Fruit fly (Drosophila melanogaster) whole organism, embryonic: ENCODE data around the gene Wdr59.

Source experiments
- Ada2b ChIP-seq: fragments of 200-800 bp; sonication (Bioruptor generic); IDR thresholded peaks from 2 replicates; pipeline ENCODE4 v1.3.6; 2022; ENCODE audit warnings: missing biosample characterization, missing genetic modification characterization
- Aef1 ChIP-seq: fragments of 200-800 bp; sonication (Bioruptor generic); IDR thresholded peaks from 3 replicates; pipeline ENCODE4 v1.3.6; 2022; ENCODE audit warnings: missing biosample characterization, missing genetic modification characterization
- Asciz ChIP-seq: fragments of 200-800 bp; sonication (Bioruptor generic); optimal IDR thresholded peaks from 2 replicates; lab custom pipeline; 2017; ENCODE audit warnings: missing biosample characterization, mild to moderate bottlenecking, missing genetic modification characterization, missing genetic modification reagents
- CG13123 ChIP-seq: fragments of 200-800 bp; sonication (Bioruptor generic); optimal IDR thresholded peaks from 2 replicates; lab custom pipeline; 2016; ENCODE audit warnings: missing biosample characterization, missing genetic modification characterization
- CG14860 ChIP-seq: fragments of 200-800 bp; sonication (Bioruptor generic); IDR thresholded peaks from 3 replicates; pipeline ENCODE4 v1.3.6; 2022; ENCODE audit warnings: missing biosample characterization, missing genetic modification characterization; ENCODE audit not compliant: partially characterized antibody
- CG14965 ChIP-seq: fragments of 200-800 bp; sonication (Bioruptor generic); optimal IDR thresholded peaks from 2 replicates; lab custom pipeline; 2016; ENCODE audit warnings: missing biosample characterization, missing genetic modification characterization, borderline replicate concordance
- CG1647 ChIP-seq: fragments of 200-800 bp; sonication (Bioruptor generic); optimal IDR thresholded peaks from 3 replicates; lab custom pipeline; 2016; ENCODE audit warnings: missing biosample characterization, missing genetic modification characterization
- CG17359 ChIP-seq: fragments of 200-800 bp; sonication (Bioruptor generic); optimal IDR thresholded peaks from 3 replicates; lab custom pipeline; 2018; ENCODE audit warnings: missing biosample characterization, mild to moderate bottlenecking, missing genetic modification characterization, moderate library complexity
- CG17385 ChIP-seq: fragments of 200-800 bp; sonication (Bioruptor generic); optimal IDR thresholded peaks from 3 replicates; lab custom pipeline; 2018; ENCODE audit warnings: missing biosample characterization, mild to moderate bottlenecking, missing genetic modification characterization
- CG31441 ChIP-seq: fragments of 200-800 bp; sonication (Bioruptor generic); IDR thresholded peaks from 2 replicates; pipeline ENCODE4 v1.3.6; 2022; ENCODE audit warnings: missing biosample characterization, missing genetic modification characterization
- CG32772 ChIP-seq: fragments of 200-800 bp; sonication (Bioruptor generic); IDR thresholded peaks from 2 replicates; pipeline ENCODE4 v1.3.6; 2022; ENCODE audit warnings: missing biosample characterization, missing genetic modification characterization
- CG3726 ChIP-seq: fragments of 200-800 bp; sonication (Bioruptor generic); IDR thresholded peaks from 3 replicates; pipeline ENCODE4, ENCODE4 v1.3.6; 2022; ENCODE audit warnings: missing biosample characterization, missing genetic modification characterization
- CG3847 ChIP-seq: fragments of 200-800 bp; sonication (Bioruptor generic); IDR thresholded peaks from 2 replicates; pipeline ENCODE4 v1.3.6; 2022; ENCODE audit warnings: missing biosample characterization, missing genetic modification characterization
- CG43689 ChIP-seq: fragments of 200-800 bp; sonication (Bioruptor generic); IDR thresholded peaks from 2 replicates; pipeline ENCODE4 v1.3.6; 2022; ENCODE audit warnings: missing biosample characterization, missing genetic modification characterization
- CG4617 ChIP-seq: fragments of 200-800 bp; sonication (Bioruptor generic); optimal IDR thresholded peaks from 3 replicates; lab custom pipeline; 2016; ENCODE audit warnings: missing biosample characterization, missing genetic modification characterization, borderline replicate concordance
- CG4707 ChIP-seq: fragments of 200-800 bp; sonication (Bioruptor generic); optimal IDR thresholded peaks from 2 replicates; lab custom pipeline; 2018; ENCODE audit warnings: missing biosample characterization, mild to moderate bottlenecking, missing genetic modification characterization, moderate library complexity
- CG6272 ChIP-seq: fragments of 200-800 bp; sonication (Bioruptor generic); IDR thresholded peaks from 2 replicates; pipeline ENCODE4 v1.3.6; 2022; ENCODE audit warnings: missing biosample characterization, missing genetic modification characterization
- CG7745 ChIP-seq: fragments of 200-800 bp; sonication (Bioruptor generic); optimal IDR thresholded peaks from 2 replicates; lab custom pipeline; 2018; ENCODE audit warnings: missing biosample characterization, mild to moderate bottlenecking, missing genetic modification characterization, moderate library complexity
- CG8359 ChIP-seq: fragments of 200-800 bp; sonication (Bioruptor generic); optimal IDR thresholded peaks from 2 replicates; lab custom pipeline; 2017; ENCODE audit warnings: missing biosample characterization, mild to moderate bottlenecking, missing genetic modification characterization, borderline replicate concordance
- CG8944 ChIP-seq: fragments of 200-800 bp; sonication (Bioruptor generic); optimal IDR thresholded peaks from 3 replicates; lab custom pipeline; 2016; ENCODE audit warnings: missing biosample characterization, missing genetic modification characterization
- CG9727 ChIP-seq: fragments of 200-800 bp; sonication (Bioruptor generic); optimal IDR thresholded peaks from 3 replicates; lab custom pipeline; 2017; ENCODE audit warnings: missing biosample characterization, mild to moderate bottlenecking, missing genetic modification characterization
- CG9932 ChIP-seq: fragments of 200-800 bp; sonication (Bioruptor generic); IDR thresholded peaks from 2 replicates; pipeline ENCODE4 v1.3.6; 2022; ENCODE audit warnings: missing biosample characterization, missing genetic modification characterization
- Dad ChIP-seq: fragments of 200-800 bp; sonication (Bioruptor generic); optimal IDR thresholded peaks from 3 replicates; lab custom pipeline; 2016; ENCODE audit warnings: missing biosample characterization, missing genetic modification characterization
- Dbx ChIP-seq: fragments of 200-800 bp; sonication (Bioruptor generic); IDR thresholded peaks from 3 replicates; pipeline ENCODE4 v1.3.6; 2022; ENCODE audit warnings: missing biosample characterization, missing genetic modification characterization
- Deaf1 ChIP-seq: fragments of 200-800 bp; optimal IDR thresholded peaks from 3 replicates; lab custom pipeline; 2019; ENCODE audit warnings: missing biosample characterization, mild to moderate bottlenecking, missing genetic modification characterization, moderate library complexity
- Doc3 ChIP-seq: fragments of 200-800 bp; sonication (Bioruptor generic); IDR thresholded peaks from 3 replicates; pipeline ENCODE4 v1.3.6; 2022; ENCODE audit warnings: missing biosample characterization, missing genetic modification characterization; ENCODE audit not compliant: partially characterized antibody
- H15 ChIP-seq: fragments of 200-800 bp; sonication (Bioruptor generic); IDR thresholded peaks from 3 replicates; pipeline ENCODE4 v1.3.6; 2022; ENCODE audit warnings: missing biosample characterization, missing genetic modification characterization
- HHEX ChIP-seq: fragments of 200-800 bp; sonication (Bioruptor generic); optimal IDR thresholded peaks from 3 replicates; lab custom pipeline; 2017; ENCODE audit warnings: missing biosample characterization, mild to moderate bottlenecking, missing genetic modification characterization, missing genetic modification reagents
- HLH54F ChIP-seq: fragments of 200-800 bp; sonication (Bioruptor generic); optimal IDR thresholded peaks from 3 replicates; lab custom pipeline; 2016; ENCODE audit warnings: missing biosample characterization, missing genetic modification characterization
- Hr39 ChIP-seq: fragments of >200 bp; optimal IDR thresholded peaks from 2 replicates; lab custom pipeline; 2017
- Hr78 ChIP-seq, 2 experiments: fragments of 200-800 bp in 1 of 2; fragments of >200 bp in 1 of 2; sonication (Bioruptor generic) in 1 of 2; optimal IDR thresholded peaks; 2 replicates each; lab custom pipeline; 2017 to 2019; ENCODE audit warnings: missing biosample characterization in 2 of 2, missing genetic modification characterization in 2 of 2, mild to moderate bottlenecking in 1 of 2, moderate library complexity in 1 of 2
- Meics ChIP-seq: fragments of 200-800 bp; sonication (Bioruptor generic); optimal IDR thresholded peaks from 2 replicates; lab custom pipeline; 2017; ENCODE audit warnings: missing biosample characterization, mild to moderate bottlenecking, missing genetic modification characterization
- Opbp ChIP-seq: fragments of 200-800 bp; sonication (Bioruptor generic); IDR thresholded peaks from 3 replicates; pipeline ENCODE4 v1.3.6; 2022; ENCODE audit warnings: missing biosample characterization, missing genetic modification characterization; ENCODE audit not compliant: partially characterized antibody
- Pdp1 ChIP-seq, 2 experiments: fragments of 200-800 bp; sonication (Bioruptor generic); optimal IDR thresholded peaks; 3 replicates each; lab custom pipeline; 2016; ENCODE audit warnings: missing biosample characterization in 2 of 2, missing genetic modification characterization in 2 of 2, mild to moderate bottlenecking in 1 of 2, moderate library complexity in 1 of 2
- bsh ChIP-seq, 2 experiments: fragments of 200-800 bp; sonication (Bioruptor generic); optimal IDR thresholded peaks; 2 replicates each; lab custom pipeline; 2017 to 2018; ENCODE audit warnings: mild to moderate bottlenecking in 2 of 2, missing biosample characterization in 2 of 2, missing genetic modification characterization in 2 of 2, moderate library complexity in 1 of 2
- dati ChIP-seq: fragments of 200-800 bp; sonication (Bioruptor generic); IDR thresholded peaks from 2 replicates; pipeline ENCODE4 v1.3.6; 2022; ENCODE audit warnings: missing biosample characterization, missing genetic modification characterization
- dmrt11E ChIP-seq: fragments of 200-800 bp; sonication (Bioruptor generic); optimal IDR thresholded peaks from 3 replicates; lab custom pipeline; 2018; ENCODE audit warnings: missing biosample characterization, mild to moderate bottlenecking, missing genetic modification characterization, moderate library complexity
- emc ChIP-seq: fragments of 200-800 bp; sonication (Bioruptor generic); optimal IDR thresholded peaks from 2 replicates; lab custom pipeline; 2016; ENCODE audit warnings: missing biosample characterization, missing genetic modification characterization
- ems ChIP-seq: fragments of 200-800 bp; sonication (Bioruptor generic); optimal IDR thresholded peaks from 3 replicates; lab custom pipeline; 2016; ENCODE audit warnings: missing biosample characterization, missing genetic modification characterization
- fru ChIP-seq: fragments of >200 bp; optimal IDR thresholded peaks from 2 replicates; lab custom pipeline; 2017
- hth ChIP-seq: fragments of >200 bp; optimal IDR thresholded peaks from 2 replicates; lab custom pipeline; 2017; ENCODE audit warnings: inconsistent platforms
- jigr1 ChIP-seq: fragments of 200-800 bp; sonication (Bioruptor generic); IDR thresholded peaks from 3 replicates; pipeline ENCODE4 v1.3.6; 2022; ENCODE audit warnings: missing biosample characterization, missing genetic modification characterization
- kay ChIP-seq: fragments of 200-800 bp; sonication (Bioruptor generic); optimal IDR thresholded peaks from 2 replicates; lab custom pipeline; 2016; ENCODE audit warnings: missing biosample characterization, missing genetic modification characterization
- lola ChIP-seq, 3 experiments: fragments of >200 bp in 2 of 3; fragments of 200-800 bp in 1 of 3; sonication (Bioruptor generic) in 1 of 3; optimal IDR thresholded peaks; 2 replicates each; lab custom pipeline; 2017 to 2019; ENCODE audit warnings: missing biosample characterization in 3 of 3, missing genetic modification characterization in 3 of 3, mild to moderate bottlenecking in 1 of 3, moderate library complexity in 1 of 3
- luna ChIP-seq: fragments of 200-800 bp; sonication (Bioruptor generic); optimal IDR thresholded peaks from 2 replicates; lab custom pipeline; 2016; ENCODE audit warnings: missing biosample characterization, missing genetic modification characterization
- nom ChIP-seq: fragments of 200-800 bp; sonication (Bioruptor generic); optimal IDR thresholded peaks from 2 replicates; lab custom pipeline; 2017; ENCODE audit warnings: missing biosample characterization, missing genetic modification characterization, mild to moderate bottlenecking, moderate library complexity, missing genetic modification reagents
- otp ChIP-seq: fragments of 200-800 bp; sonication (Bioruptor generic); IDR thresholded peaks from 3 replicates; pipeline ENCODE4, ENCODE4 v1.3.6; 2022; ENCODE audit warnings: missing biosample characterization, missing genetic modification characterization
- p53 ChIP-seq: fragments of 200-800 bp; sonication (Bioruptor generic); optimal IDR thresholded peaks from 2 replicates; lab custom pipeline; 2016; ENCODE audit warnings: missing biosample characterization, missing genetic modification characterization
- pum ChIP-seq: fragments of 200-800 bp; sonication (Bioruptor generic); optimal IDR thresholded peaks from 2 replicates; lab custom pipeline; 2016; ENCODE audit warnings: missing biosample characterization, missing genetic modification characterization
- tll ChIP-seq, 2 experiments: fragments of 200-800 bp in 1 of 2; fragments of >200 bp in 1 of 2; sonication (Bioruptor generic) in 1 of 2; optimal IDR thresholded peaks; 2 replicates each; lab custom pipeline; 2017 to 2019; ENCODE audit warnings: missing biosample characterization in 2 of 2, missing genetic modification characterization in 2 of 2, mild to moderate bottlenecking in 1 of 2, moderate library complexity in 1 of 2

The Wdr59 gene

DNA sequence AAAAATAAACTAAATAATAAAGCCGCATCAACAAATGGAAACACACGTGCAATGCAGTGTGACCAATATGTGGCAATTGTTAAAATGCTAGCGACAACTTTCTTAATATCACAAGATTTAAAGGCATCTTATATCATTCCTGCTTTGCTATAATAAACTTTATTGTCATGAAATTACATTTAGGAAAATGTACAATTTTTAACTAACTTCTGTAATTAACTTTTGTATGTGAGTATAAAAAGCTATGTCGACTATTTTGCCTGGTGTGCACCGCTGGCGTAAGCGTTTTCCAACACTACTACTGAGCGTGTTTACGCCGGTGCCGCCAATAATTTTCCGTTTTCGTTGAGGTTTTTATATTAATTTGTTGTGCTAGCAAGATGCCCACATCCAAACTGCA, 32.3 kb downstream of the Wdr59 start, which contains the start of the genes Csl4 and Nup160 (continued):
- TF ChIP-seq tll (GFP tag; optimal IDR thresholded peaks at IDR 0.05; lab: Kevin White, UChicago), result no peak
- no peak for TF ChIP-seq Hr39 (lab: Kevin White, UChicago)
- peak; percentile 61 for TF ChIP-seq Meics
- peak; percentile 64 for TF ChIP-seq kay (GFP tag; lab: Kevin White, UChicago)
- TF ChIP-seq CG14965 (GFP tag; lab: Kevin White, UChicago), result no peak
- no peak for TF ChIP-seq CG7745 (tag; lab: Kevin White, UChicago)
- peak; percentile 66 for TF ChIP-seq CG9727 (GFP tag; lab: Kevin White, UChicago)
- TF ChIP-seq CG3726 (GFP tag; lab: Robert Waterston, UW), result peak; percentile 55; the same call in 1 of the 3 replicates
- peak; percentile 61; the same call in 1 of the 2 replicates for TF ChIP-seq CG6272 (GFP tag; lab: Robert Waterston, UW)
- TF ChIP-seq hth (lab: Kevin White, UChicago), result no peak
- peak; percentile 64 for TF ChIP-seq dmrt11E (tag; lab: Kevin White, UChicago)
- TF ChIP-seq Ada2b (GFP tag; lab: Robert Waterston, UW), result peak; percentile 48; the same call in 1 of the 2 replicates
- TF ChIP-seq HLH54F (GFP tag; lab: Kevin White, UChicago), result peak; percentile 90
- TF ChIP-seq dati (GFP tag; lab: Robert Waterston, UW), result no peak
- TF ChIP-seq Hr78 (GFP tag; optimal IDR thresholded peaks at IDR 0.05; lab: Kevin White, UChicago), result no peak
- peak; percentile 56 for TF ChIP-seq HHEX
- TF ChIP-seq CG4617 (GFP tag; lab: Kevin White, UChicago), result peak; percentile 83
- peak; percentile 65; the same call in 1 of the 3 replicates for TF ChIP-seq H15 (GFP tag; lab: Robert Waterston, UW)
- peak; percentile 83 to 85 for TF ChIP-seq Pdp1 (GFP tag; optimal IDR thresholded peaks at IDR 0.05; lab: Kevin White, UChicago)
- peak; percentile 79 for TF ChIP-seq Dad (GFP tag; lab: Kevin White, UChicago)
- TF ChIP-seq ems (GFP tag; lab: Kevin White, UChicago), result peak; percentile 86
- no peak for TF ChIP-seq CG8359 (GFP tag; lab: Kevin White, UChicago)
- no peak for TF ChIP-seq CG14860 (GFP tag; lab: Robert Waterston, UW)
- peak; percentile 54 for TF ChIP-seq luna (GFP tag; lab: Kevin White, UChicago)
- TF ChIP-seq CG31441 (GFP tag; lab: Robert Waterston, UW), result no peak
- peak; percentile 83 for TF ChIP-seq CG1647
- peak; percentile 70 for TF ChIP-seq CG17359 (tag; lab: Kevin White, UChicago)
- peak; percentile 64 for TF ChIP-seq CG32772 (GFP tag; lab: Robert Waterston, UW)
- peak; percentile 88 for TF ChIP-seq CG3847
- TF ChIP-seq Dbx (GFP tag; lab: Robert Waterston, UW), result peak; percentile 86
- no peak for TF ChIP-seq Asciz
- TF ChIP-seq CG17385, result peak; percentile 75
- peak; percentile 83 for TF ChIP-seq CG9932 (GFP tag; lab: Robert Waterston, UW)
- peak; percentile 74 for TF ChIP-seq CG13123 (GFP tag; lab: Kevin White, UChicago)
- TF ChIP-seq Opbp, result peak; percentile 52; the same call in 2 of the 3 replicates
- TF ChIP-seq emc, result peak; percentile 59
- TF ChIP-seq otp (GFP tag; lab: Robert Waterston, UW), result 0 out of 3 replicates have a peak, but pooled peaks have one; percentile 62
- no peak; the same call in 1 of the 2 replicates for TF ChIP-seq CG43689 (GFP tag; lab: Robert Waterston, UW)
- no peak for TF ChIP-seq nom (GFP tag; lab: Kevin White, UChicago)
- peak; percentile 86 for TF ChIP-seq CG8944
- no peak for TF ChIP-seq Deaf1 (tag; lab: Kevin White, UChicago)
- TF ChIP-seq fru (lab: Kevin White, UChicago), result no peak
- TF ChIP-seq CG4707 (GFP tag; lab: Kevin White, UChicago), result no peak
- peak in 1 of 2 experiments; percentile 75 for TF ChIP-seq bsh (GFP tag; optimal IDR thresholded peaks at IDR 0.05; lab: Kevin White, UChicago)
- TF ChIP-seq Doc3 (GFP tag; lab: Robert Waterston, UW), result no peak; the same call in 2 of the 3 replicates
- peak in 1 of 3 experiments; percentile 67 for TF ChIP-seq lola (GFP tag; optimal IDR thresholded peaks at IDR 0.05; lab: Kevin White, UChicago)
- TF ChIP-seq jigr1 (GFP tag; lab: Robert Waterston, UW), result no peak
- peak; percentile 71 for TF ChIP-seq p53
- peak; percentile 60; the same call in 1 of the 3 replicates for TF ChIP-seq Aef1
- peak; percentile 86 for TF ChIP-seq pum (GFP tag; lab: Kevin White, UChicago)
